Worm (Caenorhabditis elegans) whole organism, L4 larva: ENCODE data around the gene M6.4.

Source experiments
- F44E2.7 ChIP-seq: fragments of 200-800 bp; sonication (Bioruptor generic); IDR thresholded peaks from 2 replicates; pipeline ENCODE4 v2.1.2; 2022; ENCODE audit warnings: missing genetic modification characterization, missing compliant biosample characterization
- T20F7.1 ChIP-seq: fragments of 200-800 bp; sonication (Bioruptor generic); optimal IDR thresholded peaks from 2 replicates; lab custom pipeline; 2018; ENCODE audit warnings: mild to moderate bottlenecking, missing genetic modification characterization, missing compliant biosample characterization
- ZK337.2 ChIP-seq: fragments of 200-800 bp; sonication (Bioruptor generic); IDR thresholded peaks from 2 replicates; pipeline ENCODE4 v1.3.6; 2022; ENCODE audit warnings: missing genetic modification reagents, missing genetic modification characterization, missing compliant biosample characterization
- aha-1 ChIP-seq: fragments of 150-350 bp; peaks from one replicate; lab custom pipeline; 2014; ENCODE audit warnings: missing biosample characterization, missing genetic modification characterization
- aly-2 ChIP-seq: sonication (generic microtip); optimal IDR thresholded peaks from 2 replicates; lab custom pipeline; 2018; ENCODE audit warnings: missing biosample characterization, missing genetic modification characterization
- attf-4 ChIP-seq: sonication (generic microtip); optimal IDR thresholded peaks from 3 replicates; lab custom pipeline; 2017; ENCODE audit warnings: missing biosample characterization, missing genetic modification characterization
- ceh-28 ChIP-seq: fragments of 150-350 bp; optimal IDR thresholded peaks from 2 replicates; lab custom pipeline; 2014; ENCODE audit warnings: missing biosample characterization, missing genetic modification reagents, missing genetic modification characterization
- ceh-32 ChIP-seq: sonication (generic microtip); optimal IDR thresholded peaks from 2 replicates; lab custom pipeline; 2016; ENCODE audit warnings: mild to moderate bottlenecking, missing genetic modification characterization, missing compliant biosample characterization; ENCODE audit not compliant: poor library complexity
- ces-1 ChIP-seq: fragments of 150-350 bp; sonication (generic microtip); optimal IDR thresholded peaks from 4 replicates; lab custom pipeline; 2014; ENCODE audit warnings: missing biosample characterization, missing genetic modification reagents, missing genetic modification characterization
- daf-16 ChIP-seq, 3 experiments: sonication (generic microtip); optimal IDR thresholded peaks; 2 replicates each; lab custom pipeline; 2016 to 2017; ENCODE audit warnings: missing genetic modification characterization in 3 of 3, missing genetic modification reagents in 3 of 3, mild to moderate bottlenecking in 2 of 3, missing compliant biosample characterization in 2 of 3, missing biosample characterization in 1 of 3, moderate library complexity in 1 of 3
- daf-8 ChIP-seq: fragments of 200-800 bp; sonication (Bioruptor generic); IDR thresholded peaks from 2 replicates; pipeline ENCODE4 v1.3.6; 2022; ENCODE audit warnings: missing genetic modification characterization, missing compliant biosample characterization
- dmd-6 ChIP-seq: fragments of 200-800 bp; sonication (Bioruptor generic); IDR thresholded peaks from 2 replicates; pipeline ENCODE4 v1.3.6; 2022; ENCODE audit warnings: missing genetic modification reagents, missing genetic modification characterization, missing compliant biosample characterization
- dmd-8 ChIP-seq: fragments of 200-800 bp; sonication (Bioruptor generic); IDR thresholded peaks from 2 replicates; pipeline ENCODE4 v1.3.6; 2022; ENCODE audit warnings: missing genetic modification characterization, missing compliant biosample characterization
- dmd-9 ChIP-seq: fragments of 200-800 bp; sonication (Bioruptor generic); IDR thresholded peaks from 2 replicates; pipeline ENCODE4 v1.3.6; 2022; ENCODE audit warnings: missing genetic modification reagents, missing genetic modification characterization, missing compliant biosample characterization
- dve-1 ChIP-seq: sonication (generic microtip); optimal IDR thresholded peaks from 2 replicates; lab custom pipeline; 2017; ENCODE audit warnings: antibody characterized with exemption, mild to moderate bottlenecking, missing genetic modification characterization, missing compliant biosample characterization; ENCODE audit not compliant: insufficient read depth
- egl-43 ChIP-seq: fragments of 200-800 bp; sonication (Bioruptor generic); IDR thresholded peaks from 2 replicates; pipeline ENCODE4 v1.3.6; 2022; ENCODE audit warnings: missing genetic modification reagents, missing genetic modification characterization, missing compliant biosample characterization
- fos-1 ChIP-seq: fragments of 150-350 bp; optimal IDR thresholded peaks from 2 replicates; lab custom pipeline; 2014; ENCODE audit warnings: missing biosample characterization, missing genetic modification characterization
- hif-1 ChIP-seq, 2 experiments: sonication (generic microtip); optimal IDR thresholded peaks; 2 replicates each; lab custom pipeline; 2016 to 2017; ENCODE audit warnings: missing compliant biosample characterization in 2 of 2, missing genetic modification characterization in 2 of 2, missing genetic modification reagents in 2 of 2, missing genotype in 2 of 2, mild to moderate bottlenecking in 1 of 2
- hlh-11 ChIP-seq: fragments of 200-800 bp; sonication (Bioruptor generic); optimal IDR thresholded peaks from 2 replicates; lab custom pipeline; 2018; ENCODE audit warnings: mild to moderate bottlenecking, missing genetic modification characterization, missing compliant biosample characterization
- hmg-1.1 ChIP-seq: fragments of 200-800 bp; sonication (Bioruptor generic); IDR thresholded peaks from 2 replicates; pipeline ENCODE4 v1.3.6; 2022; ENCODE audit warnings: missing genetic modification reagents, missing genetic modification characterization, missing compliant biosample characterization
- lin-29 ChIP-seq: fragments of 200-800 bp; sonication (Bioruptor generic); IDR thresholded peaks from 2 replicates; pipeline ENCODE4 v1.3.6; 2022; ENCODE audit warnings: missing genetic modification reagents, missing genetic modification characterization, missing compliant biosample characterization
- lin-38 ChIP-seq: fragments of 200-800 bp; sonication (Bioruptor generic); IDR thresholded peaks from 2 replicates; pipeline ENCODE4 v1.3.6; 2022; ENCODE audit warnings: missing genetic modification reagents, missing genetic modification characterization, missing compliant biosample characterization
- lin-39 ChIP-seq: fragments of 150-350 bp; optimal IDR thresholded peaks from 2 replicates; lab custom pipeline; 2014; ENCODE audit warnings: missing biosample characterization, missing genetic modification reagents, missing genetic modification characterization
- lir-3 ChIP-seq: sonication (generic microtip); optimal IDR thresholded peaks from 2 replicates; lab custom pipeline; 2016; ENCODE audit warnings: mild to moderate bottlenecking, missing genetic modification characterization, missing compliant biosample characterization
- mdt-29 ChIP-seq: fragments of 200-800 bp; sonication (Bioruptor generic); IDR thresholded peaks from 2 replicates; pipeline ENCODE4 v1.3.6; 2022; ENCODE audit warnings: missing genetic modification reagents, missing genetic modification characterization, missing compliant biosample characterization
- mes-2 ChIP-seq: sonication (generic microtip); optimal IDR thresholded peaks from 2 replicates; lab custom pipeline; 2016; ENCODE audit warnings: missing genotype, mild to moderate bottlenecking, missing genetic modification characterization, missing compliant biosample characterization; ENCODE audit not compliant: poor library complexity, severe bottlenecking
- nhr-102 ChIP-seq: sonication (generic microtip); optimal IDR thresholded peaks from 2 replicates; lab custom pipeline; 2016; ENCODE audit warnings: mild to moderate bottlenecking, missing genetic modification characterization, moderate library complexity, missing compliant biosample characterization
- nhr-25 ChIP-seq: sonication (generic microtip); optimal IDR thresholded peaks from 2 replicates; lab custom pipeline; 2017; ENCODE audit warnings: missing genetic modification characterization, mild to moderate bottlenecking, missing compliant biosample characterization, antibody characterized with exemption, moderate library complexity, borderline replicate concordance; ENCODE audit not compliant: insufficient read depth
- nhr-28 ChIP-seq: fragments of 150-350 bp; optimal IDR thresholded peaks from 2 replicates; lab custom pipeline; 2014; ENCODE audit warnings: missing biosample characterization, missing genetic modification characterization
- nhr-48 ChIP-seq: sonication (generic microtip); optimal IDR thresholded peaks from 2 replicates; lab custom pipeline; 2016; ENCODE audit warnings: mild to moderate bottlenecking, missing genetic modification characterization, missing compliant biosample characterization
- nhr-6 ChIP-seq: fragments of 150-350 bp; optimal IDR thresholded peaks from 2 replicates; lab custom pipeline; 2014; ENCODE audit warnings: missing biosample characterization, missing genetic modification characterization
- nhr-76 ChIP-seq: fragments of 150-350 bp; optimal IDR thresholded peaks from 2 replicates; lab custom pipeline; 2014; ENCODE audit warnings: missing biosample characterization, missing genetic modification characterization
- php-3 ChIP-seq: fragments of 200-800 bp; sonication (Bioruptor generic); IDR thresholded peaks from 2 replicates; pipeline ENCODE4 v1.3.6; 2022; ENCODE audit warnings: missing genetic modification reagents, missing genetic modification characterization, missing compliant biosample characterization
- set-16 ChIP-seq: fragments of 200-800 bp; sonication (Bioruptor generic); IDR thresholded peaks from 2 replicates; pipeline ENCODE4 v1.3.6; 2022; ENCODE audit warnings: missing genetic modification reagents, missing genetic modification characterization, missing compliant biosample characterization
- skn-1 ChIP-seq: fragments of 150-350 bp; optimal IDR thresholded peaks from 2 replicates; lab custom pipeline; 2014; ENCODE audit warnings: missing biosample characterization, missing genetic modification characterization
- snpc-1.2 ChIP-seq: fragments of 200-800 bp; sonication (Bioruptor generic); IDR thresholded peaks from 2 replicates; pipeline ENCODE4 v1.3.6; 2022; ENCODE audit warnings: missing genetic modification reagents, missing genetic modification characterization, missing compliant biosample characterization
- spr-1 ChIP-seq: sonication (generic microtip); optimal IDR thresholded peaks from 2 replicates; lab custom pipeline; 2016; ENCODE audit warnings: mild to moderate bottlenecking, missing genetic modification characterization, missing compliant biosample characterization
- spr-3 ChIP-seq: fragments of 200-800 bp; sonication (Bioruptor generic); optimal IDR thresholded peaks from 2 replicates; lab custom pipeline; 2018; ENCODE audit warnings: mild to moderate bottlenecking, missing genetic modification characterization, missing compliant biosample characterization
- tag-97 ChIP-seq: fragments of 200-800 bp; sonication (Bioruptor generic); IDR thresholded peaks from 2 replicates; pipeline ENCODE4 v1.3.6; 2022; ENCODE audit warnings: missing genetic modification characterization, missing compliant biosample characterization
- unc-62 ChIP-seq, 3 experiments: fragments of 150-350 bp in 1 of 3; sonication (generic microtip); optimal IDR thresholded peaks in 2 of 3; peaks in 1 of 3; 1 replicate in 1 of 3; 2 replicates in 2 of 3; lab custom pipeline; 2014 to 2017; ENCODE audit warnings: missing biosample characterization in 3 of 3, missing genetic modification characterization in 3 of 3, missing genetic modification reagents in 3 of 3, missing genotype in 1 of 3
- zag-1 ChIP-seq: fragments of 150-350 bp; optimal IDR thresholded peaks from 2 replicates; lab custom pipeline; 2014; ENCODE audit warnings: missing biosample characterization, missing genetic modification characterization
- zfp-3 ChIP-seq: fragments of 200-800 bp; sonication (Bioruptor generic); conservative IDR thresholded peaks from 2 replicates; pipeline ENCODE4 v1.3.6; 2022; ENCODE audit warnings: missing genetic modification reagents, missing genetic modification characterization, missing compliant biosample characterization
- ztf-11 ChIP-seq: fragments of 150-350 bp; optimal IDR thresholded peaks from 2 replicates; lab custom pipeline; 2014; ENCODE audit warnings: missing biosample characterization, missing genetic modification characterization

Gene M6.4

DNA sequence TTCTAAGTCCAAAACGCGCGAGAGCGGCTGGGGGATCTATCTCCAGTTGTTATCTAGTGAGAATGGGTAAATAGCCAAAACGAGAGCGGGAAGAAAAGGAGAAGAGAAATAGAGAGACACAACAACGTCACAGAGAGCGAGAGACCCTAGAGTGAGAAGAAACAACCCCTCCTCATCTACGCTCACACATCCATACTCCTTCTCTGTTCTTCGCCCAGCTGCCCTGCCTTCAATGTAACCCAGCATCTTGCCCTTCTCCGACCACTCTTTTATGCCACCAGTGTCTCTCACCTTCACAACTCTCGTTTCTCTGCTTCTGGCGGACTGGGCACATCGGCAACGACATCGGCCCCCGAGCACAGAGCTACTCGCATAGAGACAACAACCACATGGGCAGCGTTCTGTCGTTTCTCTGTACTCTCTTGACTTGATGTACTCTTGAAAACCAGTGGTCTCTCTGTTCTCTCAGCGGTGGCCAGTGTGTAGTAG, 35.7 kb upstream of the M6.4 start (continued):
- TF ChIP-seq lin-38 (GFP tag; lab: Robert Waterston, UW) (no peak; the same call in 1 of the 2 replicates), ztf-11 (tag; lab: Kevin White, UChicago) (no peak), ces-1 (GFP tag; lab: Kevin White, UChicago) (no peak), tag-97 (GFP tag; lab: Robert Waterston, UW) (no peak), hlh-11 (peak; percentile 96), spr-1 (tag; lab: Kevin White, UChicago) (peak; percentile 60), daf-8 (GFP tag; lab: Robert Waterston, UW) (no peak), F44E2.7 (GFP tag; lab: Robert Waterston, UW) (no peak), nhr-76 (tag; lab: Kevin White, UChicago) (no peak), dmd-8 (no peak), dve-1 (tag; lab: Kevin White, UChicago) (peak; percentile 94), fos-1 (tag; lab: Kevin White, UChicago) (no peak), php-3 (GFP tag; lab: Robert Waterston, UW) (no peak), dmd-6 (GFP tag; lab: Robert Waterston, UW) (peak; percentile 84), nhr-48 (tag; lab: Kevin White, UChicago) (peak; percentile 61), spr-3 (GFP tag; lab: Kevin White, UChicago) (peak; percentile 21), zfp-3 (GFP tag; lab: Robert Waterston, UW) (no peak), ceh-32 (tag; lab: Kevin White, UChicago) (peak; percentile 31), attf-4 (tag; lab: Kevin White, UChicago) (no peak), nhr-25 (tag; lab: Kevin White, UChicago) (peak; percentile 74), unc-62 (GFP tag; optimal IDR thresholded peaks at IDR 0.05 in 1 of 2; lab: Kevin White, UChicago) (peak in 1 of 2 experiments; percentile 95), unc-62 (tag; optimal IDR thresholded peaks at IDR 0.05; lab: Kevin White, UChicago) (no peak), lin-29 (no peak), ceh-28 (no peak), nhr-28 (tag; lab: Kevin White, UChicago) (peak; percentile 83), hmg-1.1 (GFP tag; lab: Robert Waterston, UW) (peak; percentile 96), lin-39 (no peak)

DNA sequence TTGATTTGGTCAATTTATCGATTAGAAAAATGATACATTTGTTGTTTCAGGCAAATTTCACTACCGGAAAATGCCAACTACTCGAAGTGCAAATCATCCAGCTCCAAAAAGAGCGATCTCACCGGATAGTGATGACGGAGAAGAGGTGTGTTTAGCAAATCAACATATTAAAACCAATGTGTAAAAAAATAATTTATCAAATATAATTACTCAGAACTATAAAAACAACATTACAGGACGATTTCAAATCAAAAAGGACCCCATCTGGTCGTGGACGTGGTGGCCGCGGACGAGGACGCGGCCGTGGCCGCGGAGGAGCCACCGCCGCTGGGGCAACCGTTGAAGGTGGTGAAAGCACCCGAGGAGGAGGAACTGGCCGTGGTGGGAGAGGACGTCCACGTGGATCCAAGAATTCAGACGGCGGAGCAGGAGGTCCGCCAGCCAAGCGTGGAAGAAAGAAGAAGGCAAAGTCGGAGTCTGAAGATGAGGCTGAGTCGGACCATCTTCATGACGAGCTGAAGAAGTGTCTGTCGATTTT, 35.0 kb upstream of the M6.4 start, which contains the start of gene F13C5.2:
Gene F13C5.2 (plus strand): TSS at position 51 of the 538 bp plus-strand sequence.
- TF ChIP-seq set-16 (GFP tag; lab: Robert Waterston, UW), result peak; percentile 96
- TF ChIP-seq lir-3 (tag; lab: Kevin White, UChicago), result no peak
- peak; percentile 52; the same call in 1 of the 2 replicates for TF ChIP-seq egl-43 (GFP tag; lab: Robert Waterston, UW)
- 0 out of 2 replicates have a peak, but pooled peaks have one; percentile 10 for TF ChIP-seq mdt-29 (GFP tag; lab: Robert Waterston, UW)

DNA sequence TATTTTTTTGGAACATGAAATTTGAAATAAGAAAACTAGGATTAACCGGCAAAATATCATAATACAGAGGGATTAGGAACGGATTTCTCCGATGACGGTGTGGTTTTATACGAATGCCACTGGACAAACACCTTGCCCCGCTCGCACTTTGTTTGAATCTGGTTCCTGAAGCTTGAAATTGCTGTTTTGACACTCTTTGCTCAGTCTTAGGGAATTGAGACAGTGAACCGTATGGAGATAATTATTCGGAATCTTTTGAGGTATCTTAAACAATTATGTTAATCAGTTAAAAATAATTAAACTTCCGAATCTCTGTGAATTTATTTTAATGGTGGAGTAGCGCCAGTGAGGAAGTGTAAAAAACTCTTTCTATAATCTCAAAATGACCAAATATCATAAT, 29.5 kb upstream of the M6.4 start, which contains the start of gene F13C5.3:
Gene F13C5.3 (minus strand): TSS at position 101 of the 400 bp plus-strand sequence.
- TF ChIP-seq unc-62 (GFP tag; optimal IDR thresholded peaks at IDR 0.05 in 1 of 2; lab: Kevin White, UChicago) (peak in 1 of 2 experiments; percentile 13), unc-62 (tag; optimal IDR thresholded peaks at IDR 0.05; lab: Kevin White, UChicago) (no peak), mes-2 (tag; lab: Kevin White, UChicago) (no peak)
- TF ChIP-seq, all 104 proteins: peak for 1

DNA sequence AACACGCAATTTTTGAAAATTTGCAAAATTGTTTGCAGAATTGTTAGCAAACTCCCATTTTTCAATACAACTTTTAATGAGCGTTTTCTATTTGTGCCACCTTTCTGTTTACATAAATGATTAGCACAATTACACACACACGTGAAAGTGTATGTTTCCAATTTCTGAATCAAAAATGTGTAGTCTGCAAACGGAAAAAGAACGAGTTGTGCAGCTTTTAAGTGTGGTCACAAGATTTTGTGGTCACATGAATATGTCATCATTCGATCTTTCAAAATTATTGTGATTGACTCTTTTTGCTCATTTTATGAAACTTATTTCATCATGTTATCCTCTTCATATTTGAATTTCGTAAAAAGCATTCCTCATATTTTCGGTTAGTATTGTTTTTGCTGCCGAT, 28.3 kb upstream of the M6.4 start:
- no peak for TF ChIP-seq nhr-6 (tag; lab: Kevin White, UChicago)
- TF ChIP-seq daf-16 (GFP tag; optimal IDR thresholded peaks at IDR 0.05; lab: Kevin White, UChicago), result no peak
- peak; percentile 78 for TF ChIP-seq daf-16 (tag; optimal IDR thresholded peaks at IDR 0.05; lab: Kevin White, UChicago)
- TF ChIP-seq skn-1, result no peak
- TF ChIP-seq mdt-29 (GFP tag; lab: Robert Waterston, UW), result no peak
- no peak for TF ChIP-seq hif-1 (tag; optimal IDR thresholded peaks at IDR 0.05; lab: Kevin White, UChicago)
- TF ChIP-seq zag-1 (tag; lab: Kevin White, UChicago), result no peak
- no peak for TF ChIP-seq ZK337.2
- peak; percentile 44 for TF ChIP-seq hlh-11
- peak; percentile 18 for TF ChIP-seq T20F7.1 (GFP tag; lab: Kevin White, UChicago)
- TF ChIP-seq aly-2 (tag; lab: Kevin White, UChicago), result no peak
- TF ChIP-seq snpc-1.2, result no peak
- no peak for TF ChIP-seq ztf-11 (tag; lab: Kevin White, UChicago)
- peak; percentile 28 for TF ChIP-seq nhr-102 (tag; lab: Kevin White, UChicago)
- TF ChIP-seq nhr-28 (tag; lab: Kevin White, UChicago), result peak; percentile 90
- TF ChIP-seq dmd-9 (GFP tag; lab: Robert Waterston, UW), result no peak
- TF ChIP-seq aha-1, result no peak
